Fruit fly (Drosophila melanogaster) whole organism, embryonic: Measurements from ENCODE around the gene CG32428.

Source experiments
- BEAF-32 ChIP-seq: fragments of 200-800 bp; sonication (Bioruptor generic); optimal IDR thresholded peaks from 3 replicates; lab custom pipeline; 2017; ENCODE audit warnings: missing biosample characterization, missing genetic modification characterization, mild to moderate bottlenecking, moderate library complexity, missing genetic modification reagents
- Bgb ChIP-seq: fragments of 200-800 bp; sonication (Bioruptor generic); IDR thresholded peaks from 2 replicates; pipeline ENCODE4 v1.3.6; 2022; ENCODE audit warnings: missing biosample characterization, missing genetic modification characterization; ENCODE audit not compliant: partially characterized antibody
- CG10267 ChIP-seq: fragments of 200-800 bp; sonication (Bioruptor generic); optimal IDR thresholded peaks from 2 replicates; lab custom pipeline; 2018; ENCODE audit warnings: missing biosample characterization, mild to moderate bottlenecking, missing genetic modification characterization, moderate library complexity
- CG10565 ChIP-seq: fragments of 200-800 bp; sonication (Bioruptor generic); optimal IDR thresholded peaks from 3 replicates; lab custom pipeline; 2016; ENCODE audit warnings: missing biosample characterization, mild to moderate bottlenecking, missing genetic modification characterization
- CG11398 ChIP-seq: fragments of 200-800 bp; sonication (Bioruptor generic); optimal IDR thresholded peaks from 2 replicates; lab custom pipeline; 2016; ENCODE audit warnings: missing biosample characterization, missing genetic modification characterization
- CG11504 ChIP-seq: fragments of 200-800 bp; sonication (Bioruptor generic); optimal IDR thresholded peaks from 3 replicates; lab custom pipeline; 2019; ENCODE audit warnings: missing biosample characterization, mild to moderate bottlenecking, missing genetic modification characterization, moderate library complexity
- CG12299 ChIP-seq: fragments of 200-800 bp; sonication (Bioruptor generic); optimal IDR thresholded peaks from 2 replicates; lab custom pipeline; 2018; ENCODE audit warnings: missing biosample characterization, mild to moderate bottlenecking, missing genetic modification characterization
- CG12769 ChIP-seq: fragments of 200-800 bp; sonication (Bioruptor generic); optimal IDR thresholded peaks from 2 replicates; lab custom pipeline; 2019; ENCODE audit warnings: missing biosample characterization, mild to moderate bottlenecking, missing genetic modification characterization, moderate library complexity
- CG14710 ChIP-seq: fragments of 200-800 bp; sonication (Bioruptor generic); optimal IDR thresholded peaks from 3 replicates; lab custom pipeline; 2019; ENCODE audit warnings: missing biosample characterization, mild to moderate bottlenecking, missing genetic modification characterization, moderate library complexity
- CG1603 ChIP-seq: fragments of 200-800 bp; sonication (Bioruptor generic); optimal IDR thresholded peaks from 2 replicates; lab custom pipeline; 2019; ENCODE audit warnings: missing biosample characterization, mild to moderate bottlenecking, missing genetic modification characterization, moderate library complexity
- CG2202 ChIP-seq: fragments of 200-800 bp; sonication (Bioruptor generic); optimal IDR thresholded peaks from 2 replicates; lab custom pipeline; 2018; ENCODE audit warnings: missing biosample characterization, mild to moderate bottlenecking, missing genetic modification characterization
- CG2712 ChIP-seq: fragments of 200-800 bp; optimal IDR thresholded peaks from 3 replicates; lab custom pipeline; 2019; ENCODE audit warnings: missing biosample characterization, mild to moderate bottlenecking, missing genetic modification characterization, moderate library complexity
- CG30020 ChIP-seq: fragments of 200-800 bp; optimal IDR thresholded peaks from 2 replicates; lab custom pipeline; 2019; ENCODE audit warnings: missing biosample characterization, mild to moderate bottlenecking, missing genetic modification characterization, moderate library complexity
- CG34376 ChIP-seq: fragments of 200-800 bp; sonication (Bioruptor generic); optimal IDR thresholded peaks from 2 replicates; lab custom pipeline; 2018; ENCODE audit warnings: missing biosample characterization, mild to moderate bottlenecking, missing genetic modification characterization
- CG4424 ChIP-seq: fragments of 200-800 bp; sonication (Bioruptor generic); optimal IDR thresholded peaks from 3 replicates; lab custom pipeline; 2016; ENCODE audit warnings: missing biosample characterization, missing genetic modification characterization
- CG8924 ChIP-seq: fragments of 200-800 bp; optimal IDR thresholded peaks from 3 replicates; lab custom pipeline; 2019; ENCODE audit warnings: missing biosample characterization, mild to moderate bottlenecking, missing genetic modification characterization, moderate library complexity
- CG9797 ChIP-seq: fragments of 200-800 bp; sonication (Bioruptor generic); optimal IDR thresholded peaks from 3 replicates; lab custom pipeline; 2018; ENCODE audit warnings: missing biosample characterization, mild to moderate bottlenecking, missing genetic modification characterization
- Ets65A ChIP-seq: fragments of 200-800 bp; sonication (Bioruptor generic); peaks from one replicate; lab custom pipeline; 2016; ENCODE audit warnings: missing biosample characterization, missing genetic modification characterization
- Hmr ChIP-seq: fragments of 200-800 bp; sonication (Bioruptor generic); optimal IDR thresholded peaks from 3 replicates; lab custom pipeline; 2017; ENCODE audit warnings: mild to moderate bottlenecking, missing biosample characterization, missing genetic modification reagents, missing genetic modification characterization
- Hsf ChIP-seq: fragments of 200-800 bp; sonication (Bioruptor generic); optimal IDR thresholded peaks from 3 replicates; lab custom pipeline; 2016; ENCODE audit warnings: missing biosample characterization, missing genetic modification characterization
- Jarid2 ChIP-seq: fragments of 200-800 bp; sonication (Bioruptor generic); optimal IDR thresholded peaks from 3 replicates; lab custom pipeline; 2017; ENCODE audit warnings: mild to moderate bottlenecking, missing biosample characterization, missing genetic modification reagents, missing genetic modification characterization
- MESR4 ChIP-seq: fragments of 200-800 bp; sonication (Bioruptor generic); optimal IDR thresholded peaks from 2 replicates; lab custom pipeline; 2018; ENCODE audit warnings: missing biosample characterization, mild to moderate bottlenecking, missing genetic modification characterization, moderate library complexity
- MTF-1 ChIP-seq: fragments of 200-800 bp; sonication (Bioruptor generic); optimal IDR thresholded peaks from 2 replicates; lab custom pipeline; 2018; ENCODE audit warnings: missing biosample characterization, mild to moderate bottlenecking, missing genetic modification characterization, borderline replicate concordance
- Nf-YB ChIP-seq: fragments of 200-800 bp; sonication (Bioruptor generic); optimal IDR thresholded peaks from 3 replicates; lab custom pipeline; 2019; ENCODE audit warnings: missing biosample characterization, mild to moderate bottlenecking, missing genetic modification characterization, moderate library complexity
- Nf-YC ChIP-seq: fragments of 200-800 bp; optimal IDR thresholded peaks from 3 replicates; lab custom pipeline; 2019; ENCODE audit warnings: missing biosample characterization, mild to moderate bottlenecking, missing genetic modification characterization, moderate library complexity
- NfI ChIP-seq: fragments of 200-800 bp; sonication (Bioruptor generic); optimal IDR thresholded peaks from 3 replicates; lab custom pipeline; 2018; ENCODE audit warnings: missing biosample characterization, mild to moderate bottlenecking, missing genetic modification characterization, moderate library complexity
- Ssrp ChIP-seq: fragments of 200-800 bp; sonication (Bioruptor generic); optimal IDR thresholded peaks from 2 replicates; lab custom pipeline; 2018; ENCODE audit warnings: missing biosample characterization, mild to moderate bottlenecking, missing genetic modification characterization, moderate library complexity
- danr ChIP-seq: fragments of 200-800 bp; sonication (Bioruptor generic); IDR thresholded peaks from 2 replicates; pipeline ENCODE4 v1.3.6; 2022; ENCODE audit warnings: missing biosample characterization, missing genetic modification characterization
- dm ChIP-seq: fragments of 200-800 bp; sonication (Bioruptor generic); optimal IDR thresholded peaks from 3 replicates; lab custom pipeline; 2016; ENCODE audit warnings: missing biosample characterization, missing genetic modification characterization
- dmrt99B ChIP-seq: fragments of 200-800 bp; sonication (Bioruptor generic); optimal IDR thresholded peaks from 2 replicates; lab custom pipeline; 2018; ENCODE audit warnings: missing biosample characterization, mild to moderate bottlenecking, missing genetic modification characterization, moderate library complexity
- exex ChIP-seq: fragments of 200-800 bp; sonication (Bioruptor generic); optimal IDR thresholded peaks from 4 replicates; lab custom pipeline; 2018; ENCODE audit warnings: missing biosample characterization, mild to moderate bottlenecking, missing genetic modification characterization, moderate library complexity
- fd64A ChIP-seq: fragments of 200-800 bp; sonication (Bioruptor generic); optimal IDR thresholded peaks from 3 replicates; lab custom pipeline; 2018; ENCODE audit warnings: missing biosample characterization, mild to moderate bottlenecking, missing genetic modification characterization
- ftz-f1 ChIP-seq: fragments of 200-800 bp; sonication (Bioruptor generic); optimal IDR thresholded peaks from 2 replicates; lab custom pipeline; 2016; ENCODE audit warnings: missing biosample characterization, missing genetic modification characterization
- gfzf ChIP-seq: fragments of 200-800 bp; sonication (Bioruptor generic); optimal IDR thresholded peaks from 2 replicates; lab custom pipeline; 2016; ENCODE audit warnings: missing biosample characterization, mild to moderate bottlenecking, missing genetic modification characterization, moderate library complexity
- kah ChIP-seq: fragments of 200-800 bp; sonication (Bioruptor generic); optimal IDR thresholded peaks from 2 replicates; lab custom pipeline; 2018; ENCODE audit warnings: missing biosample characterization, mild to moderate bottlenecking, missing genetic modification characterization
- kni ChIP-seq: fragments of 200-800 bp; sonication (Bioruptor generic); optimal IDR thresholded peaks from 3 replicates; lab custom pipeline; 2017; ENCODE audit warnings: mild to moderate bottlenecking, missing biosample characterization, missing genetic modification reagents, missing genetic modification characterization
- lbe ChIP-seq: fragments of 200-800 bp; sonication (Bioruptor generic); optimal IDR thresholded peaks from 2 replicates; lab custom pipeline; 2016; ENCODE audit warnings: missing biosample characterization, mild to moderate bottlenecking, missing genetic modification characterization
- mam ChIP-seq: fragments of 200-800 bp; sonication (Bioruptor generic); optimal IDR thresholded peaks from 3 replicates; lab custom pipeline; 2016; ENCODE audit warnings: missing biosample characterization, missing genetic modification characterization
- nerfin-1 ChIP-seq: fragments of 200-800 bp; sonication (Bioruptor generic); optimal IDR thresholded peaks from 3 replicates; lab custom pipeline; 2019; ENCODE audit warnings: missing biosample characterization, mild to moderate bottlenecking, missing genetic modification characterization, moderate library complexity
- phol ChIP-seq: fragments of 200-800 bp; sonication (Bioruptor generic); optimal IDR thresholded peaks from 3 replicates; lab custom pipeline; 2018; ENCODE audit warnings: missing biosample characterization, mild to moderate bottlenecking, missing genetic modification characterization, moderate library complexity
- prd ChIP-seq, 3 experiments: fragments of >200 bp in 2 of 3; fragments of 200-800 bp in 1 of 3; sonication (Bioruptor generic) in 1 of 3; optimal IDR thresholded peaks in 2 of 3; IDR thresholded peaks in 1 of 3; 2 replicates in 2 of 3; 3 replicates in 1 of 3; pipeline versions ENCODE4 v1.3.6 to Lab custom; 2017 to 2022; ENCODE audit warnings: missing biosample characterization in 1 of 3, missing genetic modification characterization in 1 of 3
- sd ChIP-seq: fragments of 200-800 bp; sonication (Bioruptor generic); optimal IDR thresholded peaks from 3 replicates; lab custom pipeline; 2018; ENCODE audit warnings: missing biosample characterization, mild to moderate bottlenecking, missing genetic modification characterization, moderate library complexity
- sens ChIP-seq: fragments of 200-800 bp; sonication (Bioruptor generic); peaks from one replicate; lab custom pipeline; 2016; ENCODE audit warnings: missing biosample characterization, missing genetic modification characterization
- slbo ChIP-seq: fragments of 200-800 bp; sonication (Bioruptor generic); IDR thresholded peaks from 2 replicates; pipeline ENCODE4 v1.3.6; 2022; ENCODE audit warnings: missing biosample characterization, missing genetic modification characterization
- sug ChIP-seq: fragments of 200-800 bp; optimal IDR thresholded peaks from 2 replicates; lab custom pipeline; 2019; ENCODE audit warnings: missing biosample characterization, mild to moderate bottlenecking, missing genetic modification characterization, moderate library complexity
- trem ChIP-seq: fragments of 200-800 bp; optimal IDR thresholded peaks from 3 replicates; lab custom pipeline; 2019; ENCODE audit warnings: missing biosample characterization, mild to moderate bottlenecking, missing genetic modification characterization, moderate library complexity

CG32428 gene

dm6 chr3L:20520687-20521169, 47.2 kb upstream of the CG32428 start, which contains the start of the genes mTerf3 and CG5104 (continued):
- TF ChIP-seq CG12299 (peak; percentile 24), BEAF-32 (GFP tag; lab: Kevin White, UChicago) (peak; percentile 36), Hsf (peak; percentile 39), CG11504 (tag; lab: Kevin White, UChicago) (peak; percentile 61), nerfin-1 (tag; lab: Kevin White, UChicago) (peak; percentile 86), NfI (peak; percentile 25), fd64A (GFP tag; lab: Kevin White, UChicago) (no peak), CG4424 (GFP tag; lab: Kevin White, UChicago) (peak; percentile 3), CG1603 (peak; percentile 29), slbo (0 out of 2 replicates have a peak, but pooled peaks have one; percentile 32), sd (tag; lab: Kevin White, UChicago) (peak; percentile 86), dm (GFP tag; lab: Kevin White, UChicago) (peak; percentile 31), phol (tag; lab: Kevin White, UChicago) (peak; percentile 63), MTF-1 (no peak), CG30020 (peak; percentile 56), sug (tag; lab: Kevin White, UChicago) (peak; percentile 34), kah (GFP tag; lab: Kevin White, UChicago) (peak; percentile 77), Ssrp (peak; percentile 7), sens (GFP tag; lab: Kevin White, UChicago) (peak; percentile 46)
- TF ChIP-seq, all 482 proteins: peak for 93

dm6 chr3L:20518805-20519503, 45.4 kb upstream of the CG32428 start, which contains the start of gene BNIP3:
BNIP3 (minus strand) TSS chr3L:20519393.
- no peak for TF ChIP-seq prd (optimal IDR thresholded peaks at IDR 0.05; lab: Kevin White, UChicago)
- TF ChIP-seq prd (GFP tag; IDR thresholded peaks at IDR 0.05; lab: Robert Waterston, UW), result no peak
- no peak for TF ChIP-seq CG2202 (tag; lab: Kevin White, UChicago)
- peak; percentile 12 for TF ChIP-seq lbe (GFP tag; lab: Kevin White, UChicago)
- TF ChIP-seq Nf-YB (GFP tag; lab: Kevin White, UChicago), result peak; percentile 24
- TF ChIP-seq nerfin-1 (tag; lab: Kevin White, UChicago), result peak; percentile 39
- peak; percentile 13 for TF ChIP-seq dmrt99B (tag; lab: Kevin White, UChicago)
- TF ChIP-seq Nf-YC (tag; lab: Kevin White, UChicago), result peak; percentile 57
- TF ChIP-seq CG1603, result peak; percentile 61
- peak; percentile 24 for TF ChIP-seq Jarid2 (GFP tag; lab: Kevin White, UChicago)
- peak; percentile 36; the same call in 1 of the 2 replicates for TF ChIP-seq Bgb (GFP tag; lab: Robert Waterston, UW)
- TF ChIP-seq CG11398 (GFP tag; lab: Kevin White, UChicago), result no peak
- TF ChIP-seq CG8924 (tag; lab: Kevin White, UChicago), result peak; percentile 63
- peak; percentile 34 for TF ChIP-seq CG14710 (tag; lab: Kevin White, UChicago)
- TF ChIP-seq ftz-f1 (GFP tag; lab: Kevin White, UChicago), result no peak
- TF ChIP-seq danr (GFP tag; lab: Robert Waterston, UW), result no peak
- peak; percentile 73 for TF ChIP-seq CG9797 (GFP tag; lab: Kevin White, UChicago)
- peak; percentile 82 for TF ChIP-seq gfzf (GFP tag; lab: Kevin White, UChicago)
- peak; percentile 32 for TF ChIP-seq exex (tag; lab: Kevin White, UChicago)
- TF ChIP-seq CG10267 (tag; lab: Kevin White, UChicago), result peak; percentile 27
- TF ChIP-seq CG10565 (GFP tag; lab: Kevin White, UChicago), result no peak
- peak; percentile 5 for TF ChIP-seq kni
- TF ChIP-seq CG34376 (GFP tag; lab: Kevin White, UChicago), result peak; percentile 59
- peak; percentile 8 for TF ChIP-seq CG12299
- peak; percentile 6 for TF ChIP-seq CG2712
- TF ChIP-seq Hmr, result peak; percentile 24
- peak; percentile 84 for TF ChIP-seq MESR4 (GFP tag; lab: Kevin White, UChicago)
- peak; percentile 3 for TF ChIP-seq CG12769 (tag; lab: Kevin White, UChicago)
- TF ChIP-seq mam, result no peak
- peak; percentile 55 for TF ChIP-seq trem (tag; lab: Kevin White, UChicago)
- TF ChIP-seq Ets65A (GFP tag; lab: Kevin White, UChicago), result no peak
